Worm (Caenorhabditis elegans) whole organism, L2 larva: ENCODE data around the gene T28F12.1.

ENCODE experiments used
- R02D3.7 ChIP-seq: fragments of 150-350 bp; optimal IDR thresholded peaks from 2 replicates; lab custom pipeline; 2014; ENCODE audit warnings: missing biosample characterization, missing genetic modification characterization
- alr-1 ChIP-seq: fragments of 150-350 bp; optimal IDR thresholded peaks from 2 replicates; lab custom pipeline; 2014; ENCODE audit warnings: missing biosample characterization, missing genetic modification characterization
- aly-2 ChIP-seq: fragments of 150-350 bp; optimal IDR thresholded peaks from 2 replicates; lab custom pipeline; 2014; ENCODE audit warnings: missing biosample characterization, missing genetic modification characterization
- ama-1 ChIP-seq: fragments of 150-350 bp; optimal IDR thresholded peaks from 2 replicates; lab custom pipeline; 2018; ENCODE audit warnings: inconsistent platforms
- elt-3 ChIP-seq: sonication (generic microtip); optimal IDR thresholded peaks from 2 replicates; lab custom pipeline; 2017; ENCODE audit warnings: missing biosample characterization, missing genetic modification characterization
- lin-13 ChIP-seq: fragments of 150-350 bp; optimal IDR thresholded peaks from 2 replicates; lab custom pipeline; 2014; ENCODE audit warnings: missing biosample characterization, missing genetic modification reagents, missing genetic modification characterization
- peb-1 ChIP-seq: fragments of 150-350 bp; optimal IDR thresholded peaks from 2 replicates; lab custom pipeline; 2014; ENCODE audit warnings: missing biosample characterization, missing genetic modification characterization
- unc-39 ChIP-seq: fragments of 150-350 bp; optimal IDR thresholded peaks from 2 replicates; lab custom pipeline; 2014; ENCODE audit warnings: missing biosample characterization, missing genetic modification characterization
- unc-62 ChIP-seq: fragments of 150-350 bp; optimal IDR thresholded peaks from 2 replicates; lab custom pipeline; 2014; ENCODE audit warnings: missing biosample characterization, missing genetic modification reagents, missing genetic modification characterization

DNA sequence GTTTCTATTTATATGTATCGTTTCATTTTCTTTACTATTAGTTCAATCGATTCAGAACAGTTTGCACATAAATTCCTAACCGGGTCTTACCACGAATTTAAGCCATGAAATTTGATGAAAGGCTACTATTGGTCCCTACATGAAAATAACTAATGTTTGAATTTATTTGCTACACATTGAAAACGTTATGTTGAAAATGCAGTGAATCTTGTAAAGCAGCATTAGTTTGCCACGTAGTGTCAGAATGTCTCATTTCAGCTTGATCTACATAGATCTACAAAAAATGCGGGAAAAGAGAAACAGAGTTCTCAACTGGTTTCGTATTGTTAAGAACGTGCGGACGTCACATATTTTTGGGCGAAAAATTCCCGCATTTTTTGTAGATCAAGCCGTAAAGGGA lies 4.1 kb upstream of the T28F12.1 start:
- no peak for TF ChIP-seq aly-2 (tag; lab: Kevin White, UChicago)
- TF ChIP-seq elt-3 (tag; lab: Kevin White, UChicago) = no peak
- no peak for TF ChIP-seq unc-39 (tag; lab: Kevin White, UChicago)
- no peak for TF ChIP-seq unc-62 (GFP tag; lab: Kevin White, UChicago)
- no peak for TF ChIP-seq lin-13 (GFP tag; lab: Kevin White, UChicago)
- TF ChIP-seq ama-1 (lab: Kevin White, UChicago) = no peak
- TF ChIP-seq R02D3.7 (tag; lab: Kevin White, UChicago) = no peak
- TF ChIP-seq peb-1 (tag; lab: Kevin White, UChicago) = no peak
- no peak for TF ChIP-seq alr-1 (tag; lab: Kevin White, UChicago)
